Worm (Caenorhabditis elegans) whole organism, L4 larva: ENCODE results near the gene lin-45.
A peak's percentile ranks its signal among the peaks of the same experiment; 100 is the strongest.

Source experiments
- T20F7.1 ChIP-seq: fragments of 200-800 bp; sonication (Bioruptor generic); optimal IDR thresholded peaks from 2 replicates; lab custom pipeline; 2018; ENCODE audit warnings: mild to moderate bottlenecking, missing genetic modification characterization, missing compliant biosample characterization
- Y48G9A.11 ChIP-seq: fragments of 200-800 bp; sonication (Bioruptor generic); IDR thresholded peaks from 2 replicates; pipeline ENCODE4 v1.3.6; 2022; ENCODE audit warnings: missing genetic modification reagents, missing genetic modification characterization, missing compliant biosample characterization
- Y75B8A.6 ChIP-seq: fragments of 200-800 bp; sonication (Bioruptor generic); IDR thresholded peaks from 2 replicates; pipeline ENCODE4 v1.3.6; 2022; ENCODE audit warnings: missing genetic modification reagents, missing genetic modification characterization, missing compliant biosample characterization
- ZK546.5 ChIP-seq, 2 experiments: sonication (generic microtip); optimal IDR thresholded peaks; 2 replicates each; lab custom pipeline; 2017; ENCODE audit warnings: missing biosample characterization in 2 of 2, missing genetic modification characterization in 2 of 2
- aha-1 ChIP-seq: fragments of 150-350 bp; peaks from one replicate; lab custom pipeline; 2014; ENCODE audit warnings: missing biosample characterization, missing genetic modification characterization
- ama-1 ChIP-seq: fragments of 150-350 bp; optimal IDR thresholded peaks from 2 replicates; lab custom pipeline; 2014; ENCODE audit warnings: inconsistent platforms, mixed read lengths
- cey-2 ChIP-seq: sonication (generic microtip); optimal IDR thresholded peaks from 3 replicates; lab custom pipeline; 2017; ENCODE audit warnings: missing genetic modification characterization, mild to moderate bottlenecking, missing compliant biosample characterization, antibody characterized with exemption, borderline replicate concordance; ENCODE audit not compliant: insufficient read depth
- dmd-6 ChIP-seq: fragments of 200-800 bp; sonication (Bioruptor generic); IDR thresholded peaks from 2 replicates; pipeline ENCODE4 v1.3.6; 2022; ENCODE audit warnings: missing genetic modification reagents, missing genetic modification characterization, missing compliant biosample characterization
- egl-27 ChIP-seq: sonication (generic microtip); optimal IDR thresholded peaks from 3 replicates; lab custom pipeline; 2017; ENCODE audit warnings: missing biosample characterization, missing genetic modification reagents, missing genetic modification characterization
- hif-1 ChIP-seq, 2 experiments: sonication (generic microtip); optimal IDR thresholded peaks; 2 replicates each; lab custom pipeline; 2016 to 2017; ENCODE audit warnings: missing compliant biosample characterization in 2 of 2, missing genetic modification characterization in 2 of 2, missing genetic modification reagents in 2 of 2, missing genotype in 2 of 2, mild to moderate bottlenecking in 1 of 2
- lin-39 ChIP-seq: fragments of 150-350 bp; optimal IDR thresholded peaks from 2 replicates; lab custom pipeline; 2014; ENCODE audit warnings: missing biosample characterization, missing genetic modification reagents, missing genetic modification characterization
- mxl-3 ChIP-seq: fragments of 200-800 bp; sonication (Bioruptor generic); optimal IDR thresholded peaks from 2 replicates; lab custom pipeline; 2018; ENCODE audit warnings: mild to moderate bottlenecking, missing genetic modification characterization, missing compliant biosample characterization
- nhr-42 ChIP-seq: fragments of 200-800 bp; sonication (Bioruptor generic); IDR thresholded peaks from 2 replicates; pipeline ENCODE4 v1.3.6; 2022; ENCODE audit warnings: missing genetic modification characterization, missing compliant biosample characterization
- nhr-48 ChIP-seq: sonication (generic microtip); optimal IDR thresholded peaks from 2 replicates; lab custom pipeline; 2016; ENCODE audit warnings: mild to moderate bottlenecking, missing genetic modification characterization, missing compliant biosample characterization
- nhr-76 ChIP-seq: fragments of 150-350 bp; optimal IDR thresholded peaks from 2 replicates; lab custom pipeline; 2014; ENCODE audit warnings: missing biosample characterization, missing genetic modification characterization
- pha-4 ChIP-seq, 2 experiments: fragments of 150-350 bp in 1 of 2; fragments of 200-800 bp in 1 of 2; sonication (Bioruptor generic) in 1 of 2; IDR thresholded peaks in 1 of 2; optimal IDR thresholded peaks in 1 of 2; 2 replicates each; pipeline versions ENCODE4 v1.3.6 to Lab custom; 2014 to 2022; ENCODE audit warnings: missing genetic modification characterization in 2 of 2, missing genetic modification reagents in 2 of 2, missing biosample characterization in 1 of 2, missing compliant biosample characterization in 1 of 2
- snpc-1.2 ChIP-seq: fragments of 200-800 bp; sonication (Bioruptor generic); IDR thresholded peaks from 2 replicates; pipeline ENCODE4 v1.3.6; 2022; ENCODE audit warnings: missing genetic modification reagents, missing genetic modification characterization, missing compliant biosample characterization
- tra-1 ChIP-seq: fragments of 200-800 bp; sonication (Bioruptor generic); IDR thresholded peaks from 2 replicates; pipeline ENCODE4 v1.3.6; 2022; ENCODE audit warnings: missing genetic modification reagents, missing genetic modification characterization, missing compliant biosample characterization
- unc-62 ChIP-seq, 3 experiments: fragments of 150-350 bp in 1 of 3; sonication (generic microtip); optimal IDR thresholded peaks in 2 of 3; peaks in 1 of 3; 1 replicate in 1 of 3; 2 replicates in 2 of 3; lab custom pipeline; 2014 to 2017; ENCODE audit warnings: missing biosample characterization in 3 of 3, missing genetic modification characterization in 3 of 3, missing genetic modification reagents in 3 of 3, missing genotype in 1 of 3
- ztf-7 ChIP-seq: fragments of 150-350 bp; optimal IDR thresholded peaks from 2 replicates; lab custom pipeline; 2014; ENCODE audit warnings: missing biosample characterization, missing genetic modification characterization

Gene lin-45

DNA sequence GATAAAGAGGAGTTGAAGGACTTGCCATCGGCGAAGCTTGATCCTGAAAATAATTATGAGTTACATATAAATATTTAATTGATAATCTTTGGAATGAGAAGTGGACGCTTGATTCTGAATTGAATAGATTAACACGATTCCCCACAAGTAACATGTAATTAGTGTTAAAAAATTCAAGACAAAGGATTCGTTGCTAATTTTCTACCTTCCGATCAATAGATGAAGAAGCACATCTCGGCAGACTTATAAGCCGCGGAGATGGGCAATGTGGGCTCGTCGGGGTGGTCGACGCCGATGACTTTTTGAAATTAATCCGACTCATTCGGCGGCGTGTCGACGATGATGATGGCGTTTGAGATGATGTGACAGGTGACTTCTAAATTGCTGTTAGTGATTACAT, 1.3 kb downstream of the lin-45 start:
- no peak for TF ChIP-seq lin-39
- TF ChIP-seq mxl-3 (GFP tag; lab: Kevin White, UChicago) = no peak
- peak in 1 of 2 experiments; percentile 71 for TF ChIP-seq unc-62 (GFP tag; optimal IDR thresholded peaks at IDR 0.05 in 1 of 2; lab: Kevin White, UChicago)
- TF ChIP-seq unc-62 (tag; optimal IDR thresholded peaks at IDR 0.05; lab: Kevin White, UChicago) = no peak
- no peak for TF ChIP-seq egl-27 (tag; lab: Kevin White, UChicago)
- TF ChIP-seq snpc-1.2 = 0 out of 2 replicates have a peak, but pooled peaks have one; percentile 6

DNA sequence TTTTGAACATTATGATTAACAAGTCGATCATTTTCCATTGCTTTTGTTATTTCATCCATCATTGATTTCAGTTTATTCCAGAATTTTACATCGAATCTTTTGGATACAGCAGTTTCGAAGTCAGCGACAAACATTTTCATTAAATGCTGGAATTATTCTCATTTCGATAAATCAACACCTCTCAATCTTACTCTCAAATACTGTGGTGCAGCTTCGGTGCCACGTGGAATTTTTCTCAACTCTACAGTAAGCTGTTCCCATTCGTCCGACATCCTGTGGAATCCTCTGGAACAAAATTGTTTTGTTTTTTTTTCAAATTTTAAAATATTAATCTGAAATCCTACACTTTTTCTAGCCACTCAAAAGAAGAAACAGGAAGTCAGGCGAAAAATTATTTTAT, 6.2 kb downstream of the lin-45 start, which contains the start of gene smg-7:
Gene smg-7 (minus strand): TSS at position 285 of the 400 bp plus-strand sequence.
- TF ChIP-seq tra-1 (0 out of 2 replicates have a peak, but pooled peaks have one; percentile 12), ama-1 (peak; percentile 60), nhr-48 (no peak), unc-62 (GFP tag; optimal IDR thresholded peaks at IDR 0.05 in 1 of 2; lab: Kevin White, UChicago) (peak in 1 of 2 experiments; percentile 85), unc-62 (tag; optimal IDR thresholded peaks at IDR 0.05; lab: Kevin White, UChicago) (no peak), snpc-1.2 (no peak), aha-1 (peak; percentile 88)

DNA sequence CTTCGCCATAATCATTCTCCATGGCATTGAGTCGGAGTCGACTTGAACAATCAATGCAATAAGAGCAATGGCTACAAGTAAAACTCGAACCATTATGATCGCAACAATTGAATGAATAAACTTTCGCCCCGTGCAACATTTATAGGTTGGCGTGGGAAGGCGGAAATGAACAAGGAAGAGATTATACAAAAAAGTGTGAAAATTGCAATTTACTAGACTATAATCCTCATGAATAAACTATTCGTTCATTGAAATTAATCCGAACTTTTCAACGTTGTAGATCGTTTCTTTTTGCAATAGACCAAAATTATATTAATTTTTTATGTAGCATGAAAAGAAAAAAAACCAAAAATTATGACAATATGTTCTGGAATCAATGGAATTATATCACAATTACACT, 8.2 kb downstream of the lin-45 start, which contains the start of gene Y73B6A.3:
Gene Y73B6A.3 (minus strand): TSS at position 101 of the 400 bp plus-strand sequence.
- TF ChIP-seq pha-4 (GFP tag; IDR thresholded peaks at IDR 0.05; lab: Robert Waterston, UW) (no peak), pha-4 (tag; optimal IDR thresholded peaks at IDR 0.05; lab: Kevin White, UChicago) (no peak), hif-1 (tag; optimal IDR thresholded peaks at IDR 0.05; lab: Kevin White, UChicago) (no peak), dmd-6 (GFP tag; lab: Robert Waterston, UW) (no peak), lin-39 (no peak), ztf-7 (tag; lab: Kevin White, UChicago) (no peak), T20F7.1 (GFP tag; lab: Kevin White, UChicago) (no peak), Y75B8A.6 (no peak), nhr-76 (tag; lab: Kevin White, UChicago) (no peak), egl-27 (tag; lab: Kevin White, UChicago) (no peak), ZK546.5 (tag; optimal IDR thresholded peaks at IDR 0.05; lab: Kevin White, UChicago) (no peak), nhr-42 (GFP tag; lab: Robert Waterston, UW) (no peak), cey-2 (tag; lab: Kevin White, UChicago) (no peak), Y48G9A.11 (no peak)
- TF ChIP-seq, all 104 proteins: peak for 0
